ENCODE assay signal across 5 worm cellular contexts in genomic region chrIII:2785840-2786239, ce11.
TF ChIP-seq lines count a peak whose summit lies in the region.

Gene Y71H2AM.20, minus strand, starts transcription at chrIII:2785948.

TF ChIP-seq in whole organism, L1 larva, 84 proteins besides CTCF, POLR2A, EP300 and RAD21 (continues in another document):
- TF ChIP-seq tlp-1 (tag; optimal IDR thresholded peaks at IDR 0.05; lab: Kevin White, UChicago) (no peak), grh-1 (GFP tag; IDR thresholded peaks at IDR 0.05; lab: Robert Waterston, UW) (peak; percentile 40; the same call in 1 of the 2 replicates), efl-3 (GFP tag; optimal IDR thresholded peaks at IDR 0.05; lab: Kevin White, UChicago) (no peak), ces-1 (GFP tag; optimal IDR thresholded peaks at IDR 0.05; lab: Kevin White, UChicago) (no peak), mdl-1 (tag; optimal IDR thresholded peaks at IDR 0.05; lab: Kevin White, UChicago) (peak in 1 of 2 experiments; percentile 93), dpl-1 (GFP tag; optimal IDR thresholded peaks at IDR 0.05; lab: Kevin White, UChicago) (peak; percentile 89 to 92 (median 90)), pqm-1 (tag; optimal IDR thresholded peaks at IDR 0.05; lab: Kevin White, UChicago) (no peak), fkh-8 (tag; optimal IDR thresholded peaks at IDR 0.05; lab: Kevin White, UChicago) (peak; percentile 99), xbp-1 (tag; optimal IDR thresholded peaks at IDR 0.05; lab: Kevin White, UChicago) (peak; percentile 95), lir-3 (tag; optimal IDR thresholded peaks at IDR 0.05; lab: Kevin White, UChicago; ENCODE audit: poor library complexity) (no peak), ztf-4 (tag; optimal IDR thresholded peaks at IDR 0.05; lab: Kevin White, UChicago) (peak; percentile 87), nhr-90 (tag; optimal IDR thresholded peaks at IDR 0.05; lab: Kevin White, UChicago; ENCODE audit: poor library complexity) (peak; percentile 90), lin-39 (tag; optimal IDR thresholded peaks at IDR 0.05; lab: Kevin White, UChicago) (peak; percentile 61), egl-13 (tag; optimal IDR thresholded peaks at IDR 0.05; lab: Kevin White, UChicago) (peak; percentile 84), blmp-1 (tag; optimal IDR thresholded peaks at IDR 0.05; lab: Kevin White, UChicago) (peak; percentile 94), mab-9 (GFP tag; IDR thresholded peaks at IDR 0.05; lab: Robert Waterston, UW) (peak; percentile 72; the same call in 1 of the 2 replicates), fkh-4 (tag; optimal IDR thresholded peaks at IDR 0.05; lab: Kevin White, UChicago; ENCODE audit: borderline replicate concordance) (no peak)

TF ChIP-seq in whole organism, L3 larva, 47 proteins besides CTCF, POLR2A, EP300 and RAD21 (continues in another document):
- peak; percentile 97 for TF ChIP-seq snpc-4 (tag; optimal IDR thresholded peaks at IDR 0.05; lab: Kevin White, UChicago)
- TF ChIP-seq sea-2 (GFP tag; optimal IDR thresholded peaks at IDR 0.05; lab: Kevin White, UChicago), result no peak
- TF ChIP-seq elt-3 (tag; optimal IDR thresholded peaks at IDR 0.05; lab: Kevin White, UChicago), result peak in 2 of 3 experiments; percentile 35 to 44
- peak; percentile 100 for TF ChIP-seq lin-15B (tag; optimal IDR thresholded peaks at IDR 0.05; lab: Kevin White, UChicago)
- no peak for TF ChIP-seq nhr-237 (tag; optimal IDR thresholded peaks at IDR 0.05; lab: Kevin White, UChicago)
- peak; percentile 82 for TF ChIP-seq elt-2 (tag; optimal IDR thresholded peaks at IDR 0.05; lab: Kevin White, UChicago)
- TF ChIP-seq nhr-67 (tag; optimal IDR thresholded peaks at IDR 0.05; lab: Kevin White, UChicago), result peak; percentile 24
- TF ChIP-seq nhr-43 (tag; optimal IDR thresholded peaks at IDR 0.05; lab: Kevin White, UChicago; ENCODE audit: poor library complexity, severe bottlenecking), result peak; percentile 68
- peak; percentile 76 for TF ChIP-seq tbx-2 (tag; optimal IDR thresholded peaks at IDR 0.05; lab: Kevin White, UChicago)
- TF ChIP-seq jun-1 (tag; optimal IDR thresholded peaks at IDR 0.05; lab: Kevin White, UChicago), result peak; percentile 91
- peak; percentile 72 for TF ChIP-seq nhr-77 (tag; optimal IDR thresholded peaks at IDR 0.05; lab: Kevin White, UChicago)
- peak; percentile 44 for TF ChIP-seq ztf-11 (tag; optimal IDR thresholded peaks at IDR 0.05; lab: Kevin White, UChicago)
- peak; percentile 51 for TF ChIP-seq elt-1 (tag; optimal IDR thresholded peaks at IDR 0.05; lab: Kevin White, UChicago)
- peak; percentile 88 for TF ChIP-seq hmg-11 (tag; optimal IDR thresholded peaks at IDR 0.05; lab: Kevin White, UChicago)
- peak; percentile 75 for TF ChIP-seq ztf-4 (tag; optimal IDR thresholded peaks at IDR 0.05; lab: Kevin White, UChicago)
- no peak for TF ChIP-seq nhr-28 (tag; optimal IDR thresholded peaks at IDR 0.05; lab: Kevin White, UChicago)
- peak; percentile 10 for TF ChIP-seq ZK546.5 (tag; optimal IDR thresholded peaks at IDR 0.05; lab: Kevin White, UChicago)
- TF ChIP-seq nhr-25 (tag; optimal IDR thresholded peaks at IDR 0.05; lab: Kevin White, UChicago), result peak; percentile 92

TF ChIP-seq in whole organism, early embryonic, 17 proteins besides CTCF, POLR2A, EP300 and RAD21:
- TF ChIP-seq ceh-13 (GFP tag; optimal IDR thresholded peaks at IDR 0.05; lab: Kevin White, UChicago), result no peak
- TF ChIP-seq hmg-4 (GFP tag; optimal IDR thresholded peaks at IDR 0.05; lab: Kevin White, UChicago), result peak; percentile 28
- TF ChIP-seq B0310.2 (tag; optimal IDR thresholded peaks at IDR 0.05; lab: Kevin White, UChicago), result peak; percentile 44
- no peak for TF ChIP-seq hnd-1 (tag; optimal IDR thresholded peaks at IDR 0.05; lab: Kevin White, UChicago)
- TF ChIP-seq tra-4 (tag; optimal IDR thresholded peaks at IDR 0.05; lab: Kevin White, UChicago), result peak; percentile 5
- TF ChIP-seq sea-1 (GFP tag; conservative IDR thresholded peaks at IDR 0.05; lab: Robert Waterston, UW), result peak; percentile 72
- 0 out of 2 replicates have a peak, but pooled peaks have one; percentile 53 for TF ChIP-seq flt-1 (GFP tag; IDR thresholded peaks at IDR 0.05; lab: Robert Waterston, UW)
- 0 out of 2 replicates have a peak, but pooled peaks have one; percentile 38 for TF ChIP-seq tbx-11 (GFP tag; IDR thresholded peaks at IDR 0.05; lab: Robert Waterston, UW)
- TF ChIP-seq hmbx-1 (tag; optimal IDR thresholded peaks at IDR 0.05; lab: Kevin White, UChicago), result no peak
- no peak for TF ChIP-seq aly-1 (tag; optimal IDR thresholded peaks at IDR 0.05; lab: Kevin White, UChicago)
- TF ChIP-seq F13C5.2 (tag; optimal IDR thresholded peaks at IDR 0.05; lab: Kevin White, UChicago), result peak; percentile 87
- TF ChIP-seq ama-1 (optimal IDR thresholded peaks at IDR 0.05; lab: Kevin White, UChicago), result no peak
- TF ChIP-seq scrt-1 (GFP tag; IDR thresholded peaks at IDR 0.05; lab: Robert Waterston, UW), result 0 out of 2 replicates have a peak, but pooled peaks have one; percentile 55
- TF ChIP-seq pes-1 (GFP tag; IDR thresholded peaks at IDR 0.05; lab: Robert Waterston, UW), result peak; percentile 73
- peak; percentile 58 for TF ChIP-seq ceh-36 (tag; optimal IDR thresholded peaks at IDR 0.05; lab: Kevin White, UChicago)
- peak; percentile 37; the same call in 1 of the 2 replicates for TF ChIP-seq tbx-37 (GFP tag; conservative IDR thresholded peaks at IDR 0.05; lab: Robert Waterston, UW)
- TF ChIP-seq ets-7 (tag; optimal IDR thresholded peaks at IDR 0.05; lab: Kevin White, UChicago), result no peak

TF ChIP-seq in whole organism, midembryonic, 9 proteins besides CTCF, POLR2A, EP300 and RAD21:
- TF ChIP-seq T22C8.4 (GFP tag; IDR thresholded peaks at IDR 0.05; lab: Robert Waterston, UW) (peak; percentile 79), klf-2 (GFP tag; conservative IDR thresholded peaks at IDR 0.05; lab: Robert Waterston, UW) (0 out of 2 replicates have a peak, but pooled peaks have one; percentile 4), cog-1 (tag; optimal IDR thresholded peaks at IDR 0.05; lab: Kevin White, UChicago) (peak; percentile 76), med-1 (GFP tag; optimal IDR thresholded peaks at IDR 0.05; lab: Kevin White, UChicago; ENCODE audit: insufficient read depth) (peak; percentile 27), ref-1 (GFP tag; conservative IDR thresholded peaks at IDR 0.05; lab: Robert Waterston, UW) (no peak), ztf-29 (GFP tag; IDR thresholded peaks at IDR 0.05; lab: Robert Waterston, UW) (peak; percentile 19; the same call in 1 of the 2 replicates), flt-1 (GFP tag; IDR thresholded peaks at IDR 0.05; lab: Robert Waterston, UW) (peak; percentile 89), ztf-23 (GFP tag; IDR thresholded peaks at IDR 0.05; lab: Robert Waterston, UW) (peak; percentile 79), tab-1 (GFP tag; IDR thresholded peaks at IDR 0.05; lab: Robert Waterston, UW) (0 out of 2 replicates have a peak, but pooled peaks have one; percentile 74)

TF ChIP-seq in whole organism, young adult, 124 proteins besides CTCF, POLR2A, EP300 and RAD21 (continues in another document):
- TF ChIP-seq attf-3 (GFP tag; conservative IDR thresholded peaks at IDR 0.05; lab: Robert Waterston, UW) (peak; percentile 74), F23B12.7 (tag; optimal IDR thresholded peaks at IDR 0.05; lab: Kevin White, UChicago; ENCODE audit: insufficient read depth) (peak; percentile 98), C06A6.2 (GFP tag; conservative IDR thresholded peaks at IDR 0.05; lab: Robert Waterston, UW) (0 out of 2 replicates have a peak, but pooled peaks have one; percentile 24), D2030.7 (GFP tag; IDR thresholded peaks at IDR 0.05; lab: Robert Waterston, UW) (peak; percentile 93), B0336.3 (GFP tag; IDR thresholded peaks at IDR 0.05; lab: Robert Waterston, UW) (peak; percentile 69; the same call in 1 of the 2 replicates), aptf-3 (GFP tag; IDR thresholded peaks at IDR 0.05; lab: Robert Waterston, UW) (no peak), nfya-2 (GFP tag; IDR thresholded peaks at IDR 0.05; lab: Robert Waterston, UW) (no peak), nfya-1 (tag; optimal IDR thresholded peaks at IDR 0.05; lab: Kevin White, UChicago; ENCODE audit: borderline replicate concordance, insufficient read depth) (no peak), mxl-1 (tag; optimal IDR thresholded peaks at IDR 0.05; lab: Kevin White, UChicago) (no peak), ccch-3 (GFP tag; optimal IDR thresholded peaks at IDR 0.05; lab: Kevin White, UChicago) (no peak), B0019.2 (GFP tag; conservative IDR thresholded peaks at IDR 0.05; lab: Robert Waterston, UW) (peak; percentile 85), ceh-27 (GFP tag; optimal IDR thresholded peaks at IDR 0.05; lab: Kevin White, UChicago) (peak; percentile 93), nhr-27 (tag; optimal IDR thresholded peaks at IDR 0.05; lab: Kevin White, UChicago) (no peak), rec-8 (tag; optimal IDR thresholded peaks at IDR 0.05; lab: Kevin White, UChicago) (peak in 1 of 2 experiments; percentile 13), Y67H2A.10 (GFP tag; conservative IDR thresholded peaks at IDR 0.05; lab: Robert Waterston, UW) (peak; percentile 89), chd-7 (tag; optimal IDR thresholded peaks at IDR 0.05; lab: Kevin White, UChicago) (peak; percentile 67), ztf-25 (GFP tag; IDR thresholded peaks at IDR 0.05; lab: Robert Waterston, UW) (no peak), ceh-58 (GFP tag; IDR thresholded peaks at IDR 0.05; lab: Robert Waterston, UW) (no peak), C17E4.6 (GFP tag; IDR thresholded peaks at IDR 0.05; lab: Robert Waterston, UW) (peak; percentile 79), F57A8.1 (GFP tag; optimal IDR thresholded peaks at IDR 0.05; lab: Kevin White, UChicago) (no peak), ztf-3 (GFP tag; optimal IDR thresholded peaks at IDR 0.05; lab: Kevin White, UChicago) (peak; percentile 10), snpc-1.1 (tag; optimal IDR thresholded peaks at IDR 0.05; lab: Kevin White, UChicago; ENCODE audit: insufficient read depth) (peak; percentile 71), ztf-6 (GFP tag; IDR thresholded peaks at IDR 0.05; lab: Robert Waterston, UW) (peak; percentile 49; the same call in 1 of the 2 replicates), hmg-20 (GFP tag; IDR thresholded peaks at IDR 0.05; lab: Robert Waterston, UW) (no peak), sdz-38 (tag; optimal IDR thresholded peaks at IDR 0.05; lab: Kevin White, UChicago) (no peak), ztf-28 (GFP tag; IDR thresholded peaks at IDR 0.05; lab: Robert Waterston, UW) (peak; percentile 82; the same call in 1 of the 2 replicates), madf-3 (GFP tag; IDR thresholded peaks at IDR 0.05; lab: Robert Waterston, UW) (peak; percentile 96), efl-1 (GFP tag; optimal IDR thresholded peaks at IDR 0.05; lab: Kevin White, UChicago) (peak; percentile 86), F33H1.4 (GFP tag; IDR thresholded peaks at IDR 0.05; lab: Robert Waterston, UW) (peak; percentile 85), ekl-4 (GFP tag; IDR thresholded peaks at IDR 0.05; lab: Robert Waterston, UW) (peak; percentile 95), ztf-26 (tag; optimal IDR thresholded peaks at IDR 0.05; lab: Kevin White, UChicago) (peak; percentile 72), aptf-2 (GFP tag; conservative IDR thresholded peaks at IDR 0.05; lab: Robert Waterston, UW) (0 out of 2 replicates have a peak, but pooled peaks have one; percentile 8), pha-4 (tag; optimal IDR thresholded peaks at IDR 0.05; lab: Kevin White, UChicago) (peak; percentile 97)

Comparison
In these comparisons a context has a peak if more than half of its experiments do, and no peak if none do; other contexts are left out.
1. Of the 8 proteins assayed by ChIP-seq in both whole organism, young adult and whole organism, L1 larva: peak only in whole organism, young adult: unc-62; only in whole organism, L1 larva: ama-1; in both: dpl-1, efl-1, lin-35, nhr-90, snpc-4 and unc-130; in neither: 0.